Worm (Caenorhabditis elegans) whole organism, young adult: Measurements from ENCODE around the gene C27C12.3.

ENCODE experiments used
- B0336.3 ChIP-seq: fragments of 200-800 bp; sonication (Bioruptor generic); IDR thresholded peaks from 2 replicates; pipeline ENCODE4 v1.3.6; 2022; ENCODE audit warnings: missing genetic modification characterization, missing compliant biosample characterization
- D2030.7 ChIP-seq: fragments of 200-800 bp; sonication (Bioruptor generic); IDR thresholded peaks from 2 replicates; pipeline ENCODE4 v1.3.6; 2022; ENCODE audit warnings: missing genetic modification reagents, missing genetic modification characterization, missing compliant biosample characterization
- F10E7.11 ChIP-seq: sonication (generic microtip); optimal IDR thresholded peaks from 2 replicates; lab custom pipeline; 2017; ENCODE audit warnings: mild to moderate bottlenecking, missing genetic modification characterization, moderate library complexity, missing compliant biosample characterization
- F37B4.10 ChIP-seq: fragments of 200-800 bp; sonication (Bioruptor generic); IDR thresholded peaks from 2 replicates; pipeline ENCODE4 v1.3.6; 2022; ENCODE audit warnings: missing genetic modification characterization, missing compliant biosample characterization
- K11D2.4 ChIP-seq: fragments of 200-800 bp; sonication (Bioruptor generic); IDR thresholded peaks from 2 replicates; pipeline ENCODE4 v1.3.6; 2022; ENCODE audit warnings: missing genetic modification reagents, missing genetic modification characterization, missing compliant biosample characterization
- T07F8.4 ChIP-seq: sonication (generic microtip); optimal IDR thresholded peaks from 2 replicates; lab custom pipeline; 2016; ENCODE audit warnings: mild to moderate bottlenecking, missing genetic modification characterization, moderate library complexity, missing compliant biosample characterization
- T26A5.8 ChIP-seq: sonication (generic microtip); optimal IDR thresholded peaks from 2 replicates; lab custom pipeline; 2016; ENCODE audit warnings: missing genetic modification characterization, missing compliant biosample characterization
- Y67H2A.10 ChIP-seq: fragments of 200-800 bp; sonication (Bioruptor generic); conservative IDR thresholded peaks from 2 replicates; pipeline ENCODE4 v1.3.6; 2022; ENCODE audit warnings: missing genetic modification reagents, missing genetic modification characterization, missing compliant biosample characterization
- ZK185.1 ChIP-seq: sonication (generic microtip); optimal IDR thresholded peaks from 2 replicates; lab custom pipeline; 2016; ENCODE audit warnings: mild to moderate bottlenecking, missing genetic modification characterization, missing compliant biosample characterization; ENCODE audit not compliant: poor library complexity, severe bottlenecking
- ama-1 ChIP-seq, 3 experiments: fragments of 150-350 bp in 1 of 3; sonication (generic microtip) in 2 of 3; optimal IDR thresholded peaks; 2 replicates each; lab custom pipeline; 2014 to 2018; ENCODE audit warnings: missing biosample characterization in 2 of 3, missing genetic modification characterization in 2 of 3, missing genetic modification reagents in 2 of 3
- aptf-2 ChIP-seq: fragments of 200-800 bp; sonication (Bioruptor generic); conservative IDR thresholded peaks from 2 replicates; pipeline ENCODE4 v1.3.6; 2022; ENCODE audit warnings: missing genetic modification reagents, missing genetic modification characterization, missing compliant biosample characterization
- atf-7 ChIP-seq: sonication (generic microtip); optimal IDR thresholded peaks from 2 replicates; lab custom pipeline; 2017; ENCODE audit warnings: mild to moderate bottlenecking, missing genetic modification characterization, missing compliant biosample characterization
- athp-1 ChIP-seq: sonication (generic microtip); optimal IDR thresholded peaks from 2 replicates; lab custom pipeline; 2017; ENCODE audit warnings: mild to moderate bottlenecking, missing genetic modification characterization, missing compliant biosample characterization
- bed-1 ChIP-seq: fragments of 200-800 bp; sonication (Bioruptor generic); IDR thresholded peaks from 2 replicates; pipeline ENCODE4 v1.3.6; 2022; ENCODE audit warnings: missing genetic modification reagents, missing genetic modification characterization, missing compliant biosample characterization
- cebp-1 ChIP-seq, 2 experiments: fragments of 200-800 bp in 1 of 2; sonication (Bioruptor generic) in 1 of 2; sonication (generic microtip) in 1 of 2; IDR thresholded peaks in 1 of 2; optimal IDR thresholded peaks in 1 of 2; 2 replicates each; pipeline versions ENCODE4 v1.3.6 to Lab custom; 2017 to 2022; ENCODE audit warnings: missing compliant biosample characterization in 2 of 2, missing genetic modification characterization in 2 of 2, mild to moderate bottlenecking in 1 of 2, missing genetic modification reagents in 1 of 2, moderate library complexity in 1 of 2
- cebp-2 ChIP-seq: fragments of 200-800 bp; sonication (Bioruptor generic); IDR thresholded peaks from 2 replicates; pipeline ENCODE4 v1.3.6; 2022; ENCODE audit warnings: missing genetic modification characterization, missing compliant biosample characterization
- ceh-100 ChIP-seq: fragments of 200-800 bp; sonication (Bioruptor generic); IDR thresholded peaks from 2 replicates; pipeline ENCODE4 v1.3.6; 2022; ENCODE audit warnings: missing genetic modification reagents, missing genetic modification characterization, missing compliant biosample characterization
- ceh-40 ChIP-seq: fragments of 200-800 bp; sonication (Bioruptor generic); IDR thresholded peaks from 2 replicates; pipeline ENCODE4 v1.3.6; 2022; ENCODE audit warnings: missing genetic modification characterization, missing compliant biosample characterization
- dpl-1 ChIP-seq: fragments of 150-350 bp; optimal IDR thresholded peaks from 2 replicates; lab custom pipeline; 2014; ENCODE audit warnings: missing biosample characterization, missing genetic modification reagents, missing genetic modification characterization
- egrh-3 ChIP-seq: fragments of 200-800 bp; sonication (Bioruptor generic); IDR thresholded peaks from 2 replicates; pipeline ENCODE4 v1.3.6; 2022; ENCODE audit warnings: missing genetic modification reagents, missing genetic modification characterization, missing compliant biosample characterization
- ets-4 ChIP-seq: fragments of 200-800 bp; sonication (Bioruptor generic); optimal IDR thresholded peaks from 2 replicates; lab custom pipeline; 2018; ENCODE audit warnings: mild to moderate bottlenecking, missing genetic modification characterization, missing compliant biosample characterization
- fkh-3 ChIP-seq: sonication (generic microtip); optimal IDR thresholded peaks from 2 replicates; lab custom pipeline; 2016; ENCODE audit warnings: mild to moderate bottlenecking, missing genetic modification characterization, missing compliant biosample characterization
- him-1 ChIP-seq: sonication (generic microtip); optimal IDR thresholded peaks from 2 replicates; lab custom pipeline; 2016; ENCODE audit warnings: missing genotype, missing genetic modification reagents, missing genetic modification characterization, missing compliant biosample characterization
- hmg-1.2 ChIP-seq: fragments of 200-800 bp; sonication (Bioruptor generic); IDR thresholded peaks from 2 replicates; pipeline ENCODE4 v1.3.6; 2022; ENCODE audit warnings: missing genetic modification reagents, missing genetic modification characterization, missing compliant biosample characterization
- lsy-27 ChIP-seq: sonication (generic microtip); optimal IDR thresholded peaks from 2 replicates; lab custom pipeline; 2017; ENCODE audit warnings: missing genetic modification characterization, mild to moderate bottlenecking, missing compliant biosample characterization, antibody characterized with exemption, missing genotype, borderline replicate concordance; ENCODE audit not compliant: insufficient read depth
- madf-3 ChIP-seq: fragments of 200-800 bp; sonication (Bioruptor generic); IDR thresholded peaks from 2 replicates; pipeline ENCODE4 v1.3.6; 2022; ENCODE audit warnings: missing genetic modification reagents, missing genetic modification characterization, missing compliant biosample characterization
- madf-8 ChIP-seq: fragments of 200-800 bp; sonication (Bioruptor generic); conservative IDR thresholded peaks from 2 replicates; pipeline ENCODE4 v1.3.6; 2022; ENCODE audit warnings: missing genetic modification reagents, missing genetic modification characterization, missing compliant biosample characterization
- mes-4 ChIP-seq: sonication (generic microtip); optimal IDR thresholded peaks from 2 replicates; lab custom pipeline; 2016; ENCODE audit warnings: missing genotype, missing genetic modification characterization, missing compliant biosample characterization
- mxl-1 ChIP-seq: sonication (generic microtip); optimal IDR thresholded peaks from 2 replicates; lab custom pipeline; 2016; ENCODE audit warnings: missing genetic modification characterization, missing compliant biosample characterization
- nfya-2 ChIP-seq: fragments of 200-800 bp; sonication (Bioruptor generic); IDR thresholded peaks from 2 replicates; pipeline ENCODE4 v1.3.6; 2022; ENCODE audit warnings: missing genetic modification reagents, missing genetic modification characterization, missing compliant biosample characterization
- nfyb-1 ChIP-seq: fragments of 200-800 bp; sonication (Bioruptor generic); IDR thresholded peaks from 2 replicates; pipeline ENCODE4 v1.3.6; 2022; ENCODE audit warnings: missing genetic modification reagents, missing genetic modification characterization, missing compliant biosample characterization
- nhr-179 ChIP-seq: sonication (generic microtip); optimal IDR thresholded peaks from 2 replicates; lab custom pipeline; 2016; ENCODE audit warnings: mild to moderate bottlenecking, missing genetic modification characterization, missing compliant biosample characterization
- nhr-80 ChIP-seq: sonication (generic microtip); optimal IDR thresholded peaks from 2 replicates; lab custom pipeline; 2016; ENCODE audit warnings: missing genetic modification characterization, missing compliant biosample characterization
- nhr-90 ChIP-seq: sonication (generic microtip); optimal IDR thresholded peaks from 2 replicates; lab custom pipeline; 2016; ENCODE audit warnings: missing genotype, mild to moderate bottlenecking, missing genetic modification characterization, missing compliant biosample characterization
- repo-1 ChIP-seq: sonication (generic microtip); optimal IDR thresholded peaks from 2 replicates; lab custom pipeline; 2017; ENCODE audit warnings: mild to moderate bottlenecking, missing genetic modification characterization, missing compliant biosample characterization
- snpc-1.3 ChIP-seq: sonication (generic microtip); optimal IDR thresholded peaks from 2 replicates; lab custom pipeline; 2017; ENCODE audit warnings: missing genetic modification characterization, mild to moderate bottlenecking, missing compliant biosample characterization, antibody characterized with exemption, moderate library complexity, missing genotype, missing genetic modification reagents; ENCODE audit not compliant: insufficient read depth
- snpc-4 ChIP-seq, 5 experiments: fragments of 150-350 bp in 1 of 5; sonication (generic microtip) in 4 of 5; optimal IDR thresholded peaks; 2 replicates each; lab custom pipeline; 2014 to 2018; ENCODE audit warnings: missing genetic modification characterization in 5 of 5, missing biosample characterization in 3 of 5, antibody characterized with exemption in 2 of 5, mild to moderate bottlenecking in 2 of 5, missing compliant biosample characterization in 2 of 5, missing genotype in 2 of 5, moderate library complexity in 2 of 5, missing genetic modification reagents in 1 of 5
- sptf-2 ChIP-seq: fragments of 200-800 bp; sonication (Bioruptor generic); optimal IDR thresholded peaks from 2 replicates; lab custom pipeline; 2018; ENCODE audit warnings: mild to moderate bottlenecking, missing genetic modification characterization, missing compliant biosample characterization
- tlf-1 ChIP-seq: fragments of 200-800 bp; sonication (Bioruptor generic); optimal IDR thresholded peaks from 2 replicates; lab custom pipeline; 2018; ENCODE audit warnings: mild to moderate bottlenecking, missing genetic modification characterization, missing compliant biosample characterization
- unc-62 ChIP-seq: fragments of 150-350 bp; optimal IDR thresholded peaks from 2 replicates; lab custom pipeline; 2014; ENCODE audit warnings: missing biosample characterization, missing genetic modification reagents, missing genetic modification characterization
- zfh-2 ChIP-seq: fragments of 200-800 bp; sonication (Bioruptor generic); conservative IDR thresholded peaks from 2 replicates; pipeline ENCODE4 v1.3.6; 2022; ENCODE audit warnings: missing genetic modification reagents, missing genetic modification characterization, missing compliant biosample characterization
- zim-3 ChIP-seq: sonication (generic microtip); optimal IDR thresholded peaks from 2 replicates; lab custom pipeline; 2017; ENCODE audit warnings: mild to moderate bottlenecking, missing genetic modification characterization, moderate library complexity, missing compliant biosample characterization
- ztf-6 ChIP-seq: fragments of 200-800 bp; sonication (Bioruptor generic); IDR thresholded peaks from 2 replicates; pipeline ENCODE4 v1.3.6; 2022; ENCODE audit warnings: missing genetic modification reagents, missing genetic modification characterization, missing compliant biosample characterization

The C27C12.3 gene

DNA sequence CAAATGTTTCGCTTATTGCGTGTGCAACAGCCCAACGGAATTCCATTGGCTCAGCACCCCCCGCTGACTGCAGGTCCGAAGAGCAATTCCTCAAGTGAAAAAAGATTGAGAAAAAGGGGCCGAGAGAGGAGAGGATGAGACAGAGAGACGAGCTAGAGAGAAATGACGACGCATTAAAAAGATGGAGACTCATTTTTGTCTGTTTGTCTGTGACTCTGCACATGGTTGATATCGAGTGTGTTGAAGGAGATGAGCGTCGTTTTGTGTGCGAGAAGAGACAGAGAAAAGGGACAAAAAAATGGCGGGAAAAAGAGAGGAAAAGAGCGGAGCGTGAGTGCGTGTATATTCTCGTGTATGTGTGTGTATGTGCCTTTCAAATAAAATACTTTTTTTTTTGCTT is 24.6 kb downstream of the C27C12.3 start (continued):
- TF ChIP-seq ama-1 (optimal IDR thresholded peaks at IDR 0.05; lab: Kevin White, UChicago) (no peak), ama-1 (GFP tag; optimal IDR thresholded peaks at IDR 0.05; lab: Kevin White, UChicago) (no peak), zfh-2 (GFP tag; lab: Robert Waterston, UW) (peak; percentile 96), tlf-1 (no peak), atf-7 (peak; percentile 58), him-1 (tag; lab: Kevin White, UChicago) (no peak), ceh-100 (GFP tag; lab: Robert Waterston, UW) (no peak), ZK185.1 (tag; lab: Kevin White, UChicago) (peak; percentile 59), madf-8 (GFP tag; lab: Robert Waterston, UW) (no peak), Y67H2A.10 (GFP tag; lab: Robert Waterston, UW) (no peak), ztf-6 (peak; percentile 28; the same call in 1 of the 2 replicates), cebp-1 (GFP tag; IDR thresholded peaks at IDR 0.05; lab: Robert Waterston, UW) (no peak), cebp-1 (tag; optimal IDR thresholded peaks at IDR 0.05; lab: Kevin White, UChicago) (peak; percentile 81), snpc-1.3 (tag; lab: Kevin White, UChicago) (no peak), D2030.7 (GFP tag; lab: Robert Waterston, UW) (no peak), bed-1 (no peak), K11D2.4 (peak; percentile 53; the same call in 1 of the 2 replicates), snpc-4 (GFP tag; optimal IDR thresholded peaks at IDR 0.05; lab: Kevin White, UChicago) (no peak), snpc-4 (tag; optimal IDR thresholded peaks at IDR 0.05; lab: Kevin White, UChicago) (peak in 3 of 4 experiments; percentile 34 to 59 (median 58)), zim-3 (no peak), egrh-3 (GFP tag; lab: Robert Waterston, UW) (no peak; the same call in 1 of the 2 replicates), madf-3 (GFP tag; lab: Robert Waterston, UW) (no peak), lsy-27 (tag; lab: Kevin White, UChicago) (no peak), mxl-1 (no peak), sptf-2 (no peak), T07F8.4 (tag; lab: Kevin White, UChicago) (no peak), fkh-3 (tag; lab: Kevin White, UChicago) (no peak), nhr-90 (tag; lab: Kevin White, UChicago) (no peak), athp-1 (tag; lab: Kevin White, UChicago) (no peak), aptf-2 (GFP tag; lab: Robert Waterston, UW) (no peak), F10E7.11 (tag; lab: Kevin White, UChicago) (no peak), nhr-179 (tag; lab: Kevin White, UChicago) (no peak), hmg-1.2 (peak; percentile 82), repo-1 (tag; lab: Kevin White, UChicago) (no peak)
- TF ChIP-seq, all 124 proteins: peak for 37

- TF ChIP-seq tlf-1, result no peak
- no peak for TF ChIP-seq nhr-179 (tag; lab: Kevin White, UChicago)
- no peak for TF ChIP-seq egrh-3 (GFP tag; lab: Robert Waterston, UW)
- no peak for TF ChIP-seq ceh-40 (GFP tag; lab: Robert Waterston, UW)
- no peak for TF ChIP-seq F37B4.10 (GFP tag; lab: Robert Waterston, UW)
- no peak for TF ChIP-seq nfyb-1 (GFP tag; lab: Robert Waterston, UW)
- no peak for TF ChIP-seq unc-62 (GFP tag; lab: Kevin White, UChicago)
- no peak for TF ChIP-seq T26A5.8 (tag; lab: Kevin White, UChicago)
- TF ChIP-seq cebp-2 (GFP tag; lab: Robert Waterston, UW), result no peak
- TF ChIP-seq nfya-2 (GFP tag; lab: Robert Waterston, UW), result no peak
- no peak for TF ChIP-seq dpl-1 (GFP tag; lab: Kevin White, UChicago)
- no peak for TF ChIP-seq nhr-80 (tag; lab: Kevin White, UChicago)
- TF ChIP-seq lsy-27 (tag; lab: Kevin White, UChicago), result no peak
- TF ChIP-seq him-1 (tag; lab: Kevin White, UChicago), result no peak
- no peak for TF ChIP-seq Y67H2A.10 (GFP tag; lab: Robert Waterston, UW)
- TF ChIP-seq B0336.3, result no peak
- no peak for TF ChIP-seq ets-4 (GFP tag; lab: Kevin White, UChicago)
- no peak for TF ChIP-seq mes-4 (tag; lab: Kevin White, UChicago)
- no peak for TF ChIP-seq snpc-1.3 (tag; lab: Kevin White, UChicago)
- TF ChIP-seq atf-7, result no peak
Observed at ce11 chrX:14838339-14838738, 27.3 kb downstream of the C27C12.3 start.
